Worm (Caenorhabditis elegans) whole organism, L1 larva: Measurements from ENCODE around the gene F56B6.6.

Experiments used
- C16A3.4 ChIP-seq: fragments of 150-350 bp; optimal IDR thresholded peaks from 2 replicates; lab custom pipeline; 2014; ENCODE audit warnings: missing biosample characterization, missing genetic modification characterization
- C34B4.2 ChIP-seq: sonication (generic microtip); optimal IDR thresholded peaks from 2 replicates; lab custom pipeline; 2017; ENCODE audit warnings: mild to moderate bottlenecking, missing genetic modification characterization, missing compliant biosample characterization
- F16B12.6 ChIP-seq: fragments of 150-350 bp; optimal IDR thresholded peaks from 2 replicates; lab custom pipeline; 2014; ENCODE audit warnings: missing biosample characterization, missing genetic modification characterization
- Y116A8C.19 ChIP-seq: sonication (generic microtip); optimal IDR thresholded peaks from 2 replicates; lab custom pipeline; 2016; ENCODE audit warnings: missing compliant biosample characterization, missing genetic modification characterization, borderline replicate concordance
- aha-1 ChIP-seq: fragments of 150-350 bp; optimal IDR thresholded peaks from 2 replicates; lab custom pipeline; 2014; ENCODE audit warnings: missing biosample characterization, missing genetic modification characterization
- alr-1 ChIP-seq: fragments of 200-800 bp; sonication (Bioruptor generic); optimal IDR thresholded peaks from 2 replicates; lab custom pipeline; 2018; ENCODE audit warnings: borderline replicate concordance, mild to moderate bottlenecking, missing genetic modification characterization, missing compliant biosample characterization
- ama-1 ChIP-seq: fragments of 150-350 bp; optimal IDR thresholded peaks from 2 replicates; lab custom pipeline; 2014
- blmp-1 ChIP-seq: fragments of 150-350 bp; optimal IDR thresholded peaks from 2 replicates; lab custom pipeline; 2014; ENCODE audit warnings: missing biosample characterization, missing genetic modification characterization
- ceh-63 ChIP-seq: fragments of 200-800 bp; sonication (Bioruptor generic); optimal IDR thresholded peaks from 2 replicates; lab custom pipeline; 2018; ENCODE audit warnings: mild to moderate bottlenecking, missing genetic modification characterization, missing compliant biosample characterization
- ceh-88 ChIP-seq: fragments of 200-800 bp; sonication (Bioruptor generic); IDR thresholded peaks from 2 replicates; pipeline ENCODE4 v1.3.6; 2022; ENCODE audit warnings: missing genetic modification characterization, missing compliant biosample characterization
- ceh-90 ChIP-seq: sonication (generic microtip); optimal IDR thresholded peaks from 2 replicates; lab custom pipeline; 2016; ENCODE audit warnings: missing genetic modification characterization, missing compliant biosample characterization
- ces-1 ChIP-seq: fragments of 150-350 bp; optimal IDR thresholded peaks from 2 replicates; lab custom pipeline; 2014; ENCODE audit warnings: missing biosample characterization, missing genetic modification reagents, missing genetic modification characterization
- dpl-1 ChIP-seq, 3 experiments: fragments of 150-350 bp in 2 of 3; sonication (generic microtip) in 1 of 3; optimal IDR thresholded peaks; 2 replicates each; lab custom pipeline; 2014 to 2017; ENCODE audit warnings: missing biosample characterization in 3 of 3, missing genetic modification characterization in 3 of 3, missing genetic modification reagents in 3 of 3
- dsc-1 ChIP-seq: sonication (generic microtip); optimal IDR thresholded peaks from 2 replicates; lab custom pipeline; 2016; ENCODE audit warnings: mild to moderate bottlenecking, missing genetic modification characterization, missing compliant biosample characterization
- efl-1 ChIP-seq, 4 experiments: fragments of 150-350 bp; optimal IDR thresholded peaks in 3 of 4; peaks in 1 of 4; 1 replicate in 1 of 4; 2 replicates in 3 of 4; lab custom pipeline; 2014; ENCODE audit warnings: missing biosample characterization in 2 of 4, missing genetic modification characterization in 2 of 4, missing genetic modification reagents in 2 of 4
- egl-13 ChIP-seq: sonication (generic microtip); optimal IDR thresholded peaks from 2 replicates; lab custom pipeline; 2016; ENCODE audit warnings: missing genotype, missing genetic modification reagents, missing genetic modification characterization, missing compliant biosample characterization
- elt-2 ChIP-seq: sonication (generic microtip); optimal IDR thresholded peaks from 2 replicates; lab custom pipeline; 2016; ENCODE audit warnings: missing genetic modification characterization, mild to moderate bottlenecking, inconsistent platforms, missing compliant biosample characterization, missing genetic modification reagents
- elt-3 ChIP-seq, 6 experiments: fragments of 150-350 bp in 1 of 6; sonication (generic microtip); optimal IDR thresholded peaks; 2 replicates each; lab custom pipeline; 2017 to 2018; ENCODE audit warnings: missing biosample characterization in 6 of 6, missing genetic modification characterization in 6 of 6, inconsistent platforms in 1 of 6
- ets-5 ChIP-seq: fragments of 200-800 bp; sonication (Bioruptor generic); IDR thresholded peaks from 2 replicates; pipeline ENCODE4 v1.3.6; 2022; ENCODE audit warnings: missing genetic modification characterization, missing compliant biosample characterization
- fkh-4 ChIP-seq: sonication (generic microtip); optimal IDR thresholded peaks from 2 replicates; lab custom pipeline; 2016; ENCODE audit warnings: missing compliant biosample characterization, missing genetic modification characterization, borderline replicate concordance
- hpl-2 ChIP-seq: fragments of 150-350 bp; optimal IDR thresholded peaks from 2 replicates; lab custom pipeline; 2014; ENCODE audit warnings: missing biosample characterization, missing genetic modification reagents, missing genetic modification characterization
- jun-1 ChIP-seq: fragments of 150-350 bp; optimal IDR thresholded peaks from 2 replicates; lab custom pipeline; 2014; ENCODE audit warnings: missing biosample characterization, missing genetic modification reagents, missing genetic modification characterization
- lin-13 ChIP-seq: fragments of 150-350 bp; optimal IDR thresholded peaks from 2 replicates; lab custom pipeline; 2014; ENCODE audit warnings: missing biosample characterization, missing genetic modification reagents, missing genetic modification characterization
- lin-14 ChIP-seq: fragments of 200-800 bp; sonication (Bioruptor generic); optimal IDR thresholded peaks from 2 replicates; lab custom pipeline; 2018; ENCODE audit warnings: mild to moderate bottlenecking, missing genetic modification characterization, moderate library complexity, missing compliant biosample characterization
- lin-15B ChIP-seq: fragments of 150-350 bp; sonication (generic microtip); optimal IDR thresholded peaks from 3 replicates; lab custom pipeline; 2014; ENCODE audit warnings: missing biosample characterization, missing genetic modification characterization
- lin-35 ChIP-seq, 2 experiments: fragments of 150-350 bp; optimal IDR thresholded peaks; 2 replicates each; lab custom pipeline; 2014; ENCODE audit warnings: missing biosample characterization in 2 of 2, missing genetic modification characterization in 2 of 2, missing genetic modification reagents in 2 of 2
- lin-39 ChIP-seq: fragments of 150-350 bp; optimal IDR thresholded peaks from 2 replicates; lab custom pipeline; 2014; ENCODE audit warnings: missing biosample characterization, missing genetic modification reagents, missing genetic modification characterization
- lsy-2 ChIP-seq, 2 experiments: fragments of 150-350 bp; optimal IDR thresholded peaks; 2 replicates each; lab custom pipeline; 2014; ENCODE audit warnings: missing biosample characterization in 2 of 2, missing genetic modification characterization in 2 of 2
- mab-9 ChIP-seq: fragments of 200-800 bp; sonication (Bioruptor generic); IDR thresholded peaks from 2 replicates; pipeline ENCODE4 v1.3.6; 2022; ENCODE audit warnings: missing genetic modification reagents, missing genetic modification characterization, missing compliant biosample characterization
- mdl-1 ChIP-seq, 2 experiments: fragments of 150-350 bp; optimal IDR thresholded peaks; 2 replicates each; lab custom pipeline; 2014 to 2017; ENCODE audit warnings: missing biosample characterization in 2 of 2, missing genetic modification characterization in 2 of 2, inconsistent platforms in 1 of 2
- mef-2 ChIP-seq: fragments of 150-350 bp; optimal IDR thresholded peaks from 2 replicates; lab custom pipeline; 2014; ENCODE audit warnings: missing biosample characterization, missing genetic modification characterization
- mep-1 ChIP-seq: fragments of 150-350 bp; optimal IDR thresholded peaks from 2 replicates; lab custom pipeline; 2014; ENCODE audit warnings: missing biosample characterization, missing genetic modification characterization
- nhr-11 ChIP-seq: fragments of 150-350 bp; optimal IDR thresholded peaks from 2 replicates; lab custom pipeline; 2014; ENCODE audit warnings: missing biosample characterization, missing genetic modification characterization
- nhr-12 ChIP-seq: sonication (generic microtip); optimal IDR thresholded peaks from 2 replicates; lab custom pipeline; 2017; ENCODE audit warnings: missing biosample characterization, missing genetic modification characterization
- nhr-20 ChIP-seq: sonication (generic microtip); optimal IDR thresholded peaks from 2 replicates; lab custom pipeline; 2016; ENCODE audit warnings: mild to moderate bottlenecking, missing genetic modification characterization, missing compliant biosample characterization
- nhr-76 ChIP-seq: sonication (generic microtip); optimal IDR thresholded peaks from 2 replicates; lab custom pipeline; 2017; ENCODE audit warnings: missing biosample characterization, missing genetic modification characterization
- nhr-85 ChIP-seq: sonication (generic microtip); peaks from one replicate; lab custom pipeline; 2016; ENCODE audit warnings: missing genetic modification characterization, inconsistent platforms, missing compliant biosample characterization
- pag-3 ChIP-seq: sonication (generic microtip); optimal IDR thresholded peaks from 2 replicates; lab custom pipeline; 2017; ENCODE audit warnings: missing genetic modification characterization, mild to moderate bottlenecking, missing compliant biosample characterization, antibody characterized with exemption, borderline replicate concordance; ENCODE audit not compliant: insufficient read depth
- pax-3 ChIP-seq: fragments of 200-800 bp; sonication (Bioruptor generic); optimal IDR thresholded peaks from 2 replicates; lab custom pipeline; 2018; ENCODE audit warnings: mild to moderate bottlenecking, missing genetic modification characterization, moderate library complexity, missing compliant biosample characterization
- pqm-1 ChIP-seq: sonication (generic microtip); optimal IDR thresholded peaks from 3 replicates; lab custom pipeline; 2017; ENCODE audit warnings: missing biosample characterization, missing genetic modification characterization
- rnt-1 ChIP-seq: sonication (generic microtip); optimal IDR thresholded peaks from 2 replicates; lab custom pipeline; 2016; ENCODE audit warnings: mild to moderate bottlenecking, missing genetic modification characterization, moderate library complexity, missing compliant biosample characterization
- snu-23 ChIP-seq: sonication (generic microtip); optimal IDR thresholded peaks from 2 replicates; lab custom pipeline; 2016; ENCODE audit warnings: missing genetic modification characterization, missing compliant biosample characterization
- sox-4 ChIP-seq: sonication (generic microtip); optimal IDR thresholded peaks from 2 replicates; lab custom pipeline; 2016; ENCODE audit warnings: missing genetic modification characterization, missing compliant biosample characterization
- swsn-7 ChIP-seq: sonication (generic microtip); optimal IDR thresholded peaks from 2 replicates; lab custom pipeline; 2016; ENCODE audit warnings: missing genetic modification characterization, missing compliant biosample characterization
- unc-86 ChIP-seq: sonication (generic microtip); optimal IDR thresholded peaks from 2 replicates; lab custom pipeline; 2016; ENCODE audit warnings: missing genetic modification characterization, missing compliant biosample characterization
- xbp-1 ChIP-seq: sonication (generic microtip); optimal IDR thresholded peaks from 2 replicates; lab custom pipeline; 2016; ENCODE audit warnings: missing genetic modification characterization, missing compliant biosample characterization
- zag-1 ChIP-seq: fragments of 150-350 bp; optimal IDR thresholded peaks from 2 replicates; lab custom pipeline; 2014; ENCODE audit warnings: missing biosample characterization, missing genetic modification characterization
- zip-4 ChIP-seq: fragments of 200-800 bp; sonication (Bioruptor generic); optimal IDR thresholded peaks from 2 replicates; lab custom pipeline; 2018; ENCODE audit warnings: mild to moderate bottlenecking, missing genetic modification characterization, moderate library complexity, missing compliant biosample characterization
- ztf-11 ChIP-seq, 2 experiments: sonication (generic microtip); optimal IDR thresholded peaks; 2 replicates each; lab custom pipeline; 2016 to 2017; ENCODE audit warnings: missing genetic modification characterization in 2 of 2, missing biosample characterization in 1 of 2, missing compliant biosample characterization in 1 of 2

The F56B6.6 gene

DNA sequence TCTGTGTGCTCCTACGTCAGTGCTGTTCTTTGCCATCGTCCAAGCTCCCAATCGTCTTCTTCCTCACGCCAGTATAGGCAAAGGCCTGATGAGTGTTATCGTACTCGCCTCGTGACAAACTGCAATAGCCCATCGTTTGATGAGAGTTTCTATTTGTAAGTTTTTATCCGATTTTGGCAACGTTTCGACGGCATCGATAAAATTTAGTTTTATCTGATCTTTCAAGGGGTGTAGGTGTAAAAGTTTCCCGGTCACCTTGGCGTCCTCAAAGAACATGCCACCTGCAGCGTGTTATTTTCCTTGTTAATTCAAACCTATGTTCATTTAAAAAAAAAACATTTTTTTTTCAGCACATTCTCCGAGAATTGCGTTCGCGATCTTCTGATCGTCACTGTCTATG lies 14.3 kb upstream of the F56B6.6 start:
- TF ChIP-seq blmp-1 (tag; lab: Kevin White, UChicago) (no peak), nhr-11 (tag; lab: Kevin White, UChicago) (no peak), swsn-7 (tag; lab: Kevin White, UChicago) (no peak), lin-35 (GFP tag; optimal IDR thresholded peaks at IDR 0.05; lab: Kevin White, UChicago) (no peak), lin-14 (GFP tag; lab: Kevin White, UChicago) (peak; percentile 15), pax-3 (no peak), fkh-4 (tag; lab: Kevin White, UChicago) (no peak), lsy-2 (tag; optimal IDR thresholded peaks at IDR 0.05; lab: Kevin White, UChicago) (no peak), ces-1 (GFP tag; lab: Kevin White, UChicago) (no peak), Y116A8C.19 (tag; lab: Kevin White, UChicago) (no peak), nhr-20 (tag; lab: Kevin White, UChicago) (peak; percentile 31), pqm-1 (tag; lab: Kevin White, UChicago) (no peak), ets-5 (GFP tag; lab: Robert Waterston, UW) (no peak), ceh-88 (no peak), zag-1 (tag; lab: Kevin White, UChicago) (no peak), nhr-85 (tag; lab: Kevin White, UChicago) (peak; percentile 63), zip-4 (no peak), ceh-90 (no peak), C34B4.2 (no peak)

DNA sequence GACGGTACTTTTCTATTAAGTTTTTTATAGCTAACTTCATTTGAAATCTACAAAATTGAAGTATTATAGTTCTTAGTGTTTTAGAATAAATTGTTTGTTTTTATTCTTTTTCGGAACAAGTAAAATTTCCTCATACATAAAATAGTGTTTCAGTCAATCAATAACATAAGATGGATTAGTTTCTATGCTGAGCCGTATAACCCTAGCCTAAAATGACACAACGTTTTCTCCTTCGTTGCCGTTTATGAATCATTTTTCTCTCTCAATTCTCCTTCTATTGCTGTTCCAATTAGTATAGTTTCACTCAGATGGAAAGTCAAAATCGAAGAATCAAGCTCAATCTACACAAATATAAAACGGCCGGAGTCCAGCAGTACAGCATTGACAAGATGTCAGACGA lies 9.4 kb upstream of the F56B6.6 start, which contains the start of gene rgs-7:
Gene rgs-7, plus strand, starts transcription at position 301 of the 400 bp plus-strand sequence.
- TF ChIP-seq rnt-1 (tag; lab: Kevin White, UChicago): no peak
- TF ChIP-seq xbp-1 (tag; lab: Kevin White, UChicago): no peak
- TF ChIP-seq C34B4.2: no peak
- TF ChIP-seq lin-14 (GFP tag; lab: Kevin White, UChicago): no peak
- no peak for TF ChIP-seq alr-1 (tag; lab: Kevin White, UChicago)
- TF ChIP-seq ama-1: no peak
- no peak for TF ChIP-seq dsc-1 (tag; lab: Kevin White, UChicago)
- TF ChIP-seq C16A3.4 (tag; lab: Kevin White, UChicago): no peak
- TF ChIP-seq F16B12.6 (tag; lab: Kevin White, UChicago): no peak
- no peak for TF ChIP-seq nhr-12 (tag; lab: Kevin White, UChicago)
- no peak for TF ChIP-seq mab-9 (GFP tag; lab: Robert Waterston, UW)
- TF ChIP-seq elt-3 (tag; optimal IDR thresholded peaks at IDR 0.05; lab: Kevin White, UChicago): no peak
- no peak for TF ChIP-seq nhr-76 (tag; lab: Kevin White, UChicago)
- no peak for TF ChIP-seq sox-4 (tag; lab: Kevin White, UChicago)
- no peak for TF ChIP-seq egl-13 (tag; lab: Kevin White, UChicago)
- TF ChIP-seq ceh-90: no peak
- no peak for TF ChIP-seq mdl-1 (tag; optimal IDR thresholded peaks at IDR 0.05; lab: Kevin White, UChicago)
- no peak for TF ChIP-seq efl-1 (optimal IDR thresholded peaks at IDR 0.05; lab: Kevin White, UChicago)
- TF ChIP-seq efl-1 (GFP tag; optimal IDR thresholded peaks at IDR 0.05 in 1 of 2; lab: Kevin White, UChicago): no peak
- TF ChIP-seq mef-2 (tag; lab: Kevin White, UChicago): no peak

- TF ChIP-seq zip-4: no peak
- TF ChIP-seq lin-13 (GFP tag; lab: Kevin White, UChicago): no peak
- TF ChIP-seq nhr-20 (tag; lab: Kevin White, UChicago): no peak
- TF ChIP-seq pag-3 (tag; lab: Kevin White, UChicago): no peak
- no peak for TF ChIP-seq unc-86 (tag; lab: Kevin White, UChicago)
- peak; percentile 17 to 48 (median 31) for TF ChIP-seq dpl-1 (GFP tag; optimal IDR thresholded peaks at IDR 0.05; lab: Kevin White, UChicago)
- peak; percentile 64 for TF ChIP-seq blmp-1 (tag; lab: Kevin White, UChicago)
- peak; percentile 13 to 40 for TF ChIP-seq lsy-2 (tag; optimal IDR thresholded peaks at IDR 0.05; lab: Kevin White, UChicago)
- no peak for TF ChIP-seq hpl-2 (GFP tag; lab: Kevin White, UChicago)
- TF ChIP-seq lin-39 (tag; lab: Kevin White, UChicago): no peak
- no peak for TF ChIP-seq lin-15B (tag; lab: Kevin White, UChicago)
- no peak for TF ChIP-seq elt-2 (tag; lab: Kevin White, UChicago)
- no peak for TF ChIP-seq ztf-11 (tag; optimal IDR thresholded peaks at IDR 0.05; lab: Kevin White, UChicago)
- TF ChIP-seq nhr-85 (tag; lab: Kevin White, UChicago): peak; percentile 61
- TF ChIP-seq snu-23 (GFP tag; lab: Kevin White, UChicago): peak; percentile 39
- TF ChIP-seq jun-1: no peak
- peak; percentile 37 for TF ChIP-seq mep-1 (tag; lab: Kevin White, UChicago)
- peak; percentile 40 to 53 for TF ChIP-seq lin-35 (GFP tag; optimal IDR thresholded peaks at IDR 0.05; lab: Kevin White, UChicago)
- no peak for TF ChIP-seq ceh-63 (GFP tag; lab: Kevin White, UChicago)
- TF ChIP-seq dsc-1 (tag; lab: Kevin White, UChicago): no peak
- TF ChIP-seq aha-1 (tag; lab: Kevin White, UChicago): no peak
- TF ChIP-seq nhr-11 (tag; lab: Kevin White, UChicago): no peak
- no peak for TF ChIP-seq ets-5 (GFP tag; lab: Robert Waterston, UW)
Observed at ce11 chrX:3540861-3541260, 8.0 kb upstream of the F56B6.6 start.
